Fruit fly (Drosophila melanogaster): ENCODE data around the gene CG17593.

DNA sequence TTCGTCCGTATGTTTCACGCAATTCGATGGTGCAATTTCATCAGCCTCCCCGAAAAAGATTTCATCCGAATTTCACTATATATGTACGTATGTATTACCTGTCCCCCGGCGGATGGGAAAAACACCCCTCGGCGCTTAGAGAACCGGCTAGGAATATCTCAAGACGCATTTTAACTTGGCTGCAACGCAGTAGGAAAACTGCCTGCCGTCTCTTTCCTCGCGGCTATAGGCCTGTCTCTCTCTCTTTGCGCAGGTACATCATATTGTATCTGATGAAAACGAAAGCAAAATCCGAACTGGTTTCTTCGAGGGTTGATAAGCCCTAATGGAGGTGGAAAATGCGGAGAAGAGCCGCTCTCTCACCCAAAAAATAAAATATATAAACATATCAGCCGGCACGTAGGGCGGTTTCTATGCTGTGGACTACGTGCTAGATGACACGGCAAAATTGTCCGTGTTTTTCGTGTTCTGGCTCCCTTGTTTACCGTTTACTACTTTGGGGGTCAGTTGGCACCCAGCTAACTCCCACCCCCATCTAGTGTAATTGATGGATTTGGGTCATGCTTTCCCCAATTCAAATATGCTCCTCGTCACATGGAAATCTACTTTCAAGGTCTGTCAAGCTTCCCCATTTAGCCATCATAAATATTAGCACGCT lies 38.1 kb upstream of the CG17593 start:
- TF ChIP-seq Mnt (GFP tag; optimal IDR thresholded peaks at IDR 0.05) (peak; percentile 19), ovo (GFP tag; optimal IDR thresholded peaks at IDR 0.05) (no peak), toe (GFP tag; optimal IDR thresholded peaks at IDR 0.05) (no peak), CG1620 (GFP tag; optimal IDR thresholded peaks at IDR 0.05) (no peak)

All from whole organism, adult.